Fruit fly (Drosophila melanogaster) whole organism: Measurements from ENCODE around the gene Eip74EF.

Experiments used
- psq ChIP-seq: fragments of >200 bp; optimal IDR thresholded peaks from 2 replicates; lab custom pipeline; 2017
- usp ChIP-seq: fragments of >200 bp; optimal IDR thresholded peaks from 2 replicates; lab custom pipeline; 2017; ENCODE audit warnings: missing biosample characterization, missing genetic modification characterization, mixed read lengths

DNA sequence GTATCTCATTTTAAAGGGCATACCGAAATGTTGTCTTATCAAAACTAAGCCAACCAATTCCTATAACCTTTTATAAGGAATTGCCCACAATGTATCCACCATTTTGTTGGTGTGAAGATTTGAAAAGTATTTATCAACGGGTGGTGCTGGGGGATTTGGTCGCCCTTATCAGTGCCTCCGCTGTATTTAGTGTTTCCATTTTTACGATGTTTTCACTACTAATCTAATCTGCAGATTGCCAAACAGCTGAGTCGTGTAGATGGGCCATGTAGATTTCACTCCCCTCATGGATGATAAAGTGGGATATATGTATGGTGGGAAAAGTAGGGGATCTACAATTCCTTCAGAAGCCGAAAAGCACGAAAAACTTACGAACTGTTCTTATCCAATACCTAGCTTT lies 87.7 kb downstream of the Eip74EF start:
- TF ChIP-seq usp (GFP tag; lab: Kevin White, UChicago) (no peak), psq (lab: Kevin White, UChicago) (no peak)
